Worm (Caenorhabditis elegans) whole organism, L2 larva: Measurements from ENCODE around the gene C27D6.1.

ENCODE experiments used
- aly-2 ChIP-seq: fragments of 150-350 bp; optimal IDR thresholded peaks from 2 replicates; lab custom pipeline; 2014; ENCODE audit warnings: missing biosample characterization, missing genetic modification characterization
- ceh-82 ChIP-seq: fragments of 150-350 bp; optimal IDR thresholded peaks from 2 replicates; lab custom pipeline; 2014; ENCODE audit warnings: missing biosample characterization, missing genetic modification characterization
- lin-39 ChIP-seq: fragments of 150-350 bp; optimal IDR thresholded peaks from 2 replicates; lab custom pipeline; 2014; ENCODE audit warnings: missing biosample characterization, missing genetic modification reagents, missing genetic modification characterization
- lsy-2 ChIP-seq, 2 experiments: fragments of 150-350 bp in 1 of 2; sonication (generic microtip) in 1 of 2; optimal IDR thresholded peaks; 2 replicates each; lab custom pipeline; 2014 to 2017; ENCODE audit warnings: missing biosample characterization in 2 of 2, missing genetic modification characterization in 2 of 2
- nhr-12 ChIP-seq: fragments of 150-350 bp; optimal IDR thresholded peaks from 2 replicates; lab custom pipeline; 2014; ENCODE audit warnings: missing biosample characterization, missing genetic modification characterization
- nhr-237 ChIP-seq: fragments of 150-350 bp; optimal IDR thresholded peaks from 2 replicates; lab custom pipeline; 2014; ENCODE audit warnings: missing biosample characterization, missing genetic modification characterization
- nhr-77 ChIP-seq: fragments of 150-350 bp; optimal IDR thresholded peaks from 2 replicates; lab custom pipeline; 2014; ENCODE audit warnings: missing biosample characterization, missing genetic modification characterization
- skn-1 ChIP-seq: sonication (generic microtip); optimal IDR thresholded peaks from 2 replicates; lab custom pipeline; 2017; ENCODE audit warnings: missing biosample characterization, missing genetic modification characterization
- unc-62 ChIP-seq: fragments of 150-350 bp; optimal IDR thresholded peaks from 2 replicates; lab custom pipeline; 2014; ENCODE audit warnings: missing biosample characterization, missing genetic modification reagents, missing genetic modification characterization
- zag-1 ChIP-seq: fragments of 150-350 bp; optimal IDR thresholded peaks from 2 replicates; lab custom pipeline; 2014; ENCODE audit warnings: missing biosample characterization, missing genetic modification characterization

- TF ChIP-seq lin-39 (tag; lab: Kevin White, UChicago): no peak
- TF ChIP-seq nhr-237: no peak
- no peak for TF ChIP-seq nhr-12 (tag; lab: Kevin White, UChicago)
- TF ChIP-seq aly-2 (tag; lab: Kevin White, UChicago): no peak
- TF ChIP-seq lsy-2 (tag; optimal IDR thresholded peaks at IDR 0.05; lab: Kevin White, UChicago): no peak
- TF ChIP-seq ceh-82 (tag; lab: Kevin White, UChicago): no peak
- TF ChIP-seq nhr-77 (tag; lab: Kevin White, UChicago): no peak
- no peak for TF ChIP-seq skn-1 (tag; lab: Kevin White, UChicago)
- no peak for TF ChIP-seq zag-1 (tag; lab: Kevin White, UChicago)
- TF ChIP-seq unc-62: no peak
These were observed 39.4 kb downstream of the C27D6.1 start, which contains the start of gene C34F11.2 for ce11 chrII:5211970-5212369.
